Worm (Caenorhabditis elegans) whole organism, mixed stage, embryonic: ENCODE results near the gene T28F3.11.

Experiments used
- nhr-28 ChIP-seq: fragments of 150-350 bp; optimal IDR thresholded peaks from 2 replicates; lab custom pipeline; 2014; ENCODE audit warnings: missing biosample characterization, missing genetic modification characterization
- snpc-4 ChIP-seq: fragments of 150-350 bp; optimal IDR thresholded peaks from 2 replicates; lab custom pipeline; 2014; ENCODE audit warnings: missing biosample characterization, missing genetic modification characterization

- no peak for TF ChIP-seq snpc-4 (tag; lab: Kevin White, UChicago)
- TF ChIP-seq nhr-28 (tag; lab: Kevin White, UChicago) = no peak
Measured at ce11 chrIV:17264714-17265113, 26.8 kb downstream of the T28F3.11 start, which contains the start of gene F26D10.13.
